Worm (Caenorhabditis elegans) whole organism, mixed stage, embryonic: ENCODE measurements around the gene chmp-7.

ENCODE experiments used
- M03D4.4 ChIP-seq: sonication (generic microtip); optimal IDR thresholded peaks from 2 replicates; lab custom pipeline; 2017; ENCODE audit warnings: mild to moderate bottlenecking, missing genetic modification characterization, missing compliant biosample characterization
- bed-3 ChIP-seq: fragments of 200-800 bp; sonication (Bioruptor generic); optimal IDR thresholded peaks from 3 replicates; lab custom pipeline; 2018; ENCODE audit warnings: mild to moderate bottlenecking, missing genetic modification characterization, moderate library complexity, missing compliant biosample characterization
- ceh-39 ChIP-seq: fragments of 150-350 bp; optimal IDR thresholded peaks from 2 replicates; lab custom pipeline; 2014; ENCODE audit warnings: missing biosample characterization, missing genetic modification characterization
- ceh-43 ChIP-seq: fragments of 200-800 bp; sonication (Bioruptor generic); optimal IDR thresholded peaks from 2 replicates; lab custom pipeline; 2018; ENCODE audit warnings: mild to moderate bottlenecking, missing genetic modification characterization, moderate library complexity, missing compliant biosample characterization
- ceh-83 ChIP-seq: fragments of 200-800 bp; sonication (Bioruptor generic); optimal IDR thresholded peaks from 2 replicates; lab custom pipeline; 2018; ENCODE audit warnings: mild to moderate bottlenecking, missing genetic modification characterization, missing compliant biosample characterization
- ces-1 ChIP-seq: fragments of 150-350 bp; optimal IDR thresholded peaks from 2 replicates; lab custom pipeline; 2014; ENCODE audit warnings: missing biosample characterization, missing genetic modification reagents, missing genetic modification characterization
- cnd-1 ChIP-seq: fragments of 200-800 bp; sonication (Bioruptor generic); optimal IDR thresholded peaks from 2 replicates; lab custom pipeline; 2018; ENCODE audit warnings: mild to moderate bottlenecking, missing genetic modification characterization, missing compliant biosample characterization
- drap-1 ChIP-seq: fragments of 200-800 bp; sonication (Bioruptor generic); optimal IDR thresholded peaks from 3 replicates; lab custom pipeline; 2018; ENCODE audit warnings: mild to moderate bottlenecking, missing genetic modification characterization, missing compliant biosample characterization
- elt-1 ChIP-seq: sonication (generic microtip); optimal IDR thresholded peaks from 2 replicates; lab custom pipeline; 2017; ENCODE audit warnings: missing genetic modification characterization, mild to moderate bottlenecking, missing compliant biosample characterization, antibody characterized with exemption, moderate library complexity, borderline replicate concordance; ENCODE audit not compliant: insufficient read depth
- elt-3 ChIP-seq: fragments of 150-350 bp; optimal IDR thresholded peaks from 2 replicates; lab custom pipeline; 2014; ENCODE audit warnings: missing biosample characterization, missing genetic modification characterization
- flh-1 ChIP-seq: fragments of 200-800 bp; sonication (Bioruptor generic); optimal IDR thresholded peaks from 2 replicates; lab custom pipeline; 2018; ENCODE audit warnings: mild to moderate bottlenecking, missing genetic modification characterization, moderate library complexity, missing compliant biosample characterization
- ham-2 ChIP-seq: fragments of 200-800 bp; sonication (Bioruptor generic); optimal IDR thresholded peaks from 2 replicates; lab custom pipeline; 2018; ENCODE audit warnings: mild to moderate bottlenecking, missing genetic modification characterization, missing compliant biosample characterization
- hlh-1 ChIP-seq: fragments of 150-350 bp; optimal IDR thresholded peaks from 2 replicates; lab custom pipeline; 2014; ENCODE audit warnings: missing biosample characterization, missing genetic modification reagents, missing genetic modification characterization
- lin-13 ChIP-seq: fragments of 150-350 bp; optimal IDR thresholded peaks from 2 replicates; lab custom pipeline; 2014; ENCODE audit warnings: missing biosample characterization, missing genetic modification characterization
- lin-32 ChIP-seq: fragments of 200-800 bp; sonication (Bioruptor generic); optimal IDR thresholded peaks from 2 replicates; lab custom pipeline; 2018; ENCODE audit warnings: mild to moderate bottlenecking, missing genetic modification characterization, missing compliant biosample characterization
- lsy-2 ChIP-seq: fragments of 150-350 bp; optimal IDR thresholded peaks from 2 replicates; lab custom pipeline; 2014; ENCODE audit warnings: missing biosample characterization, missing genetic modification characterization
- mab-5 ChIP-seq: fragments of 150-350 bp; optimal IDR thresholded peaks from 2 replicates; lab custom pipeline; 2014; ENCODE audit warnings: missing biosample characterization, missing genetic modification characterization
- mep-1 ChIP-seq: fragments of 150-350 bp; optimal IDR thresholded peaks from 2 replicates; lab custom pipeline; 2017; ENCODE audit warnings: missing biosample characterization, missing genetic modification reagents, missing genetic modification characterization, inconsistent platforms
- mls-2 ChIP-seq: sonication (generic microtip); optimal IDR thresholded peaks from 2 replicates; lab custom pipeline; 2016; ENCODE audit warnings: mild to moderate bottlenecking, missing genetic modification characterization, moderate library complexity, missing compliant biosample characterization
- nhr-12 ChIP-seq: fragments of 150-350 bp; optimal IDR thresholded peaks from 2 replicates; lab custom pipeline; 2014; ENCODE audit warnings: missing biosample characterization, missing genetic modification characterization
- nhr-2 ChIP-seq: fragments of 150-350 bp; optimal IDR thresholded peaks from 2 replicates; lab custom pipeline; 2014; ENCODE audit warnings: missing biosample characterization, missing genetic modification characterization
- nhr-237 ChIP-seq: fragments of 150-350 bp; optimal IDR thresholded peaks from 2 replicates; lab custom pipeline; 2014; ENCODE audit warnings: missing biosample characterization, missing genetic modification characterization
- nhr-28 ChIP-seq: fragments of 150-350 bp; optimal IDR thresholded peaks from 2 replicates; lab custom pipeline; 2014; ENCODE audit warnings: missing biosample characterization, missing genetic modification characterization
- nhr-76 ChIP-seq: sonication (generic microtip); optimal IDR thresholded peaks from 2 replicates; lab custom pipeline; 2017; ENCODE audit warnings: missing biosample characterization, missing genetic modification characterization
- pha-4 ChIP-seq: fragments of 150-350 bp; optimal IDR thresholded peaks from 2 replicates; lab custom pipeline; 2018; ENCODE audit warnings: missing biosample characterization, missing genetic modification reagents, missing genetic modification characterization
- sem-2 ChIP-seq: fragments of 200-800 bp; sonication (Bioruptor generic); optimal IDR thresholded peaks from 2 replicates; lab custom pipeline; 2018; ENCODE audit warnings: mild to moderate bottlenecking, missing genetic modification characterization, missing compliant biosample characterization
- snpc-4 ChIP-seq: fragments of 150-350 bp; optimal IDR thresholded peaks from 2 replicates; lab custom pipeline; 2014; ENCODE audit warnings: missing biosample characterization, missing genetic modification characterization
- sptf-1 ChIP-seq: sonication (generic microtip); optimal IDR thresholded peaks from 2 replicates; lab custom pipeline; 2017; ENCODE audit warnings: mild to moderate bottlenecking, missing genetic modification characterization, moderate library complexity, missing compliant biosample characterization
- tbx-8 ChIP-seq: fragments of 200-800 bp; sonication (Bioruptor generic); optimal IDR thresholded peaks from 2 replicates; lab custom pipeline; 2018; ENCODE audit warnings: mild to moderate bottlenecking, missing genetic modification characterization, moderate library complexity, missing compliant biosample characterization
- unc-120 ChIP-seq: sonication (generic microtip); optimal IDR thresholded peaks from 2 replicates; lab custom pipeline; 2017; ENCODE audit warnings: missing genetic modification characterization, missing compliant biosample characterization; ENCODE audit not compliant: poor library complexity, severe bottlenecking
- unc-62 ChIP-seq: fragments of 150-350 bp; optimal IDR thresholded peaks from 2 replicates; lab custom pipeline; 2014; ENCODE audit warnings: missing biosample characterization, missing genetic modification reagents, missing genetic modification characterization
- zip-8 ChIP-seq: fragments of 150-350 bp; optimal IDR thresholded peaks from 2 replicates; lab custom pipeline; 2014; ENCODE audit warnings: missing biosample characterization, missing genetic modification characterization
- ztf-11 ChIP-seq: fragments of 150-350 bp; optimal IDR thresholded peaks from 2 replicates; lab custom pipeline; 2014; ENCODE audit warnings: missing biosample characterization, missing genetic modification characterization

The chmp-7 gene

DNA sequence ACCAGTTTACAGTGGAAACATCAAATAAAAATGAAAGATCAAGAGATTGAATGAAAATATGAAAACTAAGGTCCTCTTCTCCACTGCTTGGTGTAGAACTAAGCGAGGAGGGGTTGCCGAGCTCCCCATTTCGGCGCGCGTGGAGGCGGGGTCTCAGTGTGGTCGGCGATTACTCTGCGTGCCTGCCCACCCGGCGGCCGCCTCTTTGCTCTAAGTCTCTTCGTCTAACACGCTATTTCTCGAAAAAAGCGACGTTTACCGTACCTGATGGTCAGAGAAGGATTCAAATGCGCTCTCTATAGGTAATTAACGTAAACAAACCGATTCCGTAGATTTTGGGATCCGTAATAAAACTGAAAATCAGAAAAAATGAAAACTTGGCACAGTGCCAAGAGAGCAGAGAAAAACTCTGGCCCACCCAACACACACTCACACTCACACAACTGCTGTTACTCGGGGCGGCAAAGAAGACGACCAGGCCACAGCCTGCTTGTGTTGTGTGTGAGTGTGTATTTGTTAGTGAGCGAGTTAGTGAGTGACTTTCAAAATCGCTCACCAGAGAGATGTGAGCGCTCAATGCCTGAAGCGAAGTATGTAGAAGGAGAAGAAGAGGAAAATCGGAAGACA, 6.9 kb downstream of the chmp-7 start:
- TF ChIP-seq lsy-2 (tag; lab: Kevin White, UChicago) = peak; percentile 16
- peak; percentile 40 for TF ChIP-seq mep-1 (tag; lab: Kevin White, UChicago)
- peak; percentile 92 for TF ChIP-seq hlh-1 (tag; lab: Kevin White, UChicago)
- no peak for TF ChIP-seq elt-1
- TF ChIP-seq cnd-1 (tag; lab: Kevin White, UChicago) = peak; percentile 22
- no peak for TF ChIP-seq ceh-83 (GFP tag; lab: Kevin White, UChicago)
- TF ChIP-seq mls-2 (tag; lab: Kevin White, UChicago) = peak; percentile 53
- no peak for TF ChIP-seq zip-8 (tag; lab: Kevin White, UChicago)
- TF ChIP-seq flh-1 = no peak
- peak; percentile 1 for TF ChIP-seq unc-62 (GFP tag; lab: Kevin White, UChicago)
- no peak for TF ChIP-seq drap-1 (GFP tag; lab: Kevin White, UChicago)
- peak; percentile 26 for TF ChIP-seq pha-4 (tag; lab: Kevin White, UChicago)
- peak; percentile 31 for TF ChIP-seq ceh-43
- TF ChIP-seq unc-120 (tag; lab: Kevin White, UChicago) = no peak
- peak; percentile 49 for TF ChIP-seq lin-13
- TF ChIP-seq ces-1 = peak; percentile 76
- TF ChIP-seq nhr-28 (tag; lab: Kevin White, UChicago) = no peak
- peak; percentile 22 for TF ChIP-seq nhr-237
- TF ChIP-seq sptf-1 (tag; lab: Kevin White, UChicago) = peak; percentile 49
- TF ChIP-seq ham-2 (GFP tag; lab: Kevin White, UChicago) = peak; percentile 5
- TF ChIP-seq lin-32 (GFP tag; lab: Kevin White, UChicago) = no peak
- no peak for TF ChIP-seq elt-3 (tag; lab: Kevin White, UChicago)
- TF ChIP-seq bed-3 (GFP tag; lab: Kevin White, UChicago) = no peak
- no peak for TF ChIP-seq M03D4.4 (tag; lab: Kevin White, UChicago)
- TF ChIP-seq nhr-2 (tag; lab: Kevin White, UChicago) = peak; percentile 66
- TF ChIP-seq ztf-11 (tag; lab: Kevin White, UChicago) = no peak
- no peak for TF ChIP-seq nhr-76 (tag; lab: Kevin White, UChicago)
- no peak for TF ChIP-seq sem-2 (GFP tag; lab: Kevin White, UChicago)

DNA sequence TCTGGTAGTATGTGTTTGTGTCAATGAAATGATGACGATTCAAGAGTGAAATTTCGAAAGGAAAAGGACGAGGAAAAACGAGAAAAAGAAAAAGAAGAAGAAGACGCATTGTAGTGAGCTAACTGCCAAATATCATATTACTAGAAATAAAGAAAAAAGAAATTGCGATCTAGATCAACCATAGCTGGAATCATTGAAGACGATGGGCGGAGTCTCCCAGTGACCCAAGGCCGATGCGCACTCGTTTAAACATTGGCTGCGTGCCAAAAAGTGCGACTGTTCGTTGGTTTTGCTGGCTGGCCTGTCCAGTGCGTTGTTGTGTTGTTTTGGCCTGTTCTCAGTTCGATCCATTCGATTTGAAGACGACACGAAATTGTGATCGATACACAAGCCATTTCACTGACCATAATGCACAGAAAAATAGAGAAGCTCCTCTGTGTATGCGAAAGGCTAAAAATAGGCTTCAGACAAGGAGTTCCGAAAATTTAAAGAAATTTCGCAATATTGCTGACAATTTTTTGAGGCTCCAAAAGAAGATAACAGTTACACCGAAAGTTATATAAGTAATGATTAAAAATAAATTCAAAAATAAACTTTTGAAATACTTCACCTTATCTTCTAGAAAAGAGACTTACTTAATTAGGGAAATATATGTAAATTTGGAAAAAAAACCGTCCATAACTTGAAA, 7.6 kb downstream of the chmp-7 start:
- TF ChIP-seq zip-8 (tag; lab: Kevin White, UChicago) (no peak), M03D4.4 (tag; lab: Kevin White, UChicago) (no peak), unc-120 (tag; lab: Kevin White, UChicago) (no peak), mls-2 (tag; lab: Kevin White, UChicago) (no peak), lin-13 (no peak), cnd-1 (tag; lab: Kevin White, UChicago) (no peak), tbx-8 (GFP tag; lab: Kevin White, UChicago) (no peak), lsy-2 (tag; lab: Kevin White, UChicago) (no peak), nhr-2 (tag; lab: Kevin White, UChicago) (no peak), nhr-237 (no peak), nhr-12 (tag; lab: Kevin White, UChicago) (no peak), nhr-28 (tag; lab: Kevin White, UChicago) (no peak), ham-2 (GFP tag; lab: Kevin White, UChicago) (no peak), sem-2 (GFP tag; lab: Kevin White, UChicago) (no peak), drap-1 (GFP tag; lab: Kevin White, UChicago) (no peak), mab-5 (tag; lab: Kevin White, UChicago) (no peak), hlh-1 (tag; lab: Kevin White, UChicago) (no peak), flh-1 (no peak), ces-1 (no peak)

DNA sequence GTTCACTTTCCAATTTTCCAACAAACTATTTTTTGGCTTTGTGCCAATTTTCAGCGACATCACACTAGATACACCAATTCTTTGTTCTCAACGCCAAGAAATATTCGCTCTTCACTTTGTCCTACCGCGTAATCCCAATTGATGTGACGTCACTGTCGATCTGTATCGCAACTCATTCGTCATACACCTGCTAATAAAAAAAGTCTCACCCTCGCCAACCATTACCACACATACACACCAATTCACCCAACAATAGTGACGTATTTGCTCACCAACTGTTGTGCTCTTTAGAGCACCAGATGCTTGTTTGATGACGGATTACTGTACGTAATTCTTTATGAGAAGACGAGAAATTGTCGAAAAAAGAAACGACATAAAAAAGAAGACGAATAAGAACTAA, 8.6 kb downstream of the chmp-7 start:
- TF ChIP-seq cnd-1 (tag; lab: Kevin White, UChicago) (peak; percentile 81), mls-2 (tag; lab: Kevin White, UChicago) (no peak), lin-13 (no peak), bed-3 (GFP tag; lab: Kevin White, UChicago) (no peak), nhr-2 (tag; lab: Kevin White, UChicago) (peak; percentile 92), ceh-39 (peak; percentile 26), lsy-2 (tag; lab: Kevin White, UChicago) (peak; percentile 49), unc-62 (GFP tag; lab: Kevin White, UChicago) (peak; percentile 57), drap-1 (GFP tag; lab: Kevin White, UChicago) (no peak), nhr-28 (tag; lab: Kevin White, UChicago) (no peak), zip-8 (tag; lab: Kevin White, UChicago) (peak; percentile 87), hlh-1 (tag; lab: Kevin White, UChicago) (peak; percentile 71), lin-32 (GFP tag; lab: Kevin White, UChicago) (peak; percentile 4), snpc-4 (tag; lab: Kevin White, UChicago) (no peak), tbx-8 (GFP tag; lab: Kevin White, UChicago) (no peak), nhr-12 (tag; lab: Kevin White, UChicago) (peak; percentile 40), nhr-76 (tag; lab: Kevin White, UChicago) (no peak), pha-4 (tag; lab: Kevin White, UChicago) (no peak), mep-1 (tag; lab: Kevin White, UChicago) (no peak)
